Fruit fly (Drosophila melanogaster): ENCODE results near the gene ph-d.
A peak's percentile ranks its signal among the peaks of the same experiment; 100 is the strongest.

ph-d gene

dm6 chrX:2145690-2146470, 22.8 kb upstream of the ph-d start (continued):
- TF ChIP-seq ss (GFP tag; optimal IDR thresholded peaks at IDR 0.05) (peak; percentile 37 to 61), Met (GFP tag; optimal IDR thresholded peaks at IDR 0.05) (peak; percentile 64), Smox (GFP tag; optimal IDR thresholded peaks at IDR 0.05) (peak; percentile 66), CG11294 (GFP tag; IDR thresholded peaks at IDR 0.05) (no peak), svp (GFP tag) (peak; percentile 90), Ets96B (tag; optimal IDR thresholded peaks at IDR 0.05) (peak; percentile 30), Eip93F (GFP tag; optimal IDR thresholded peaks at IDR 0.05) (no peak), net (GFP tag; optimal IDR thresholded peaks at IDR 0.05) (peak; percentile 57), CG8119 (GFP tag; IDR thresholded peaks at IDR 0.05) (peak; percentile 60), CG6808 (GFP tag; optimal IDR thresholded peaks at IDR 0.05) (peak; percentile 32), CG3032 (tag; optimal IDR thresholded peaks at IDR 0.05) (peak; percentile 52), acj6 (GFP tag; optimal IDR thresholded peaks at IDR 0.05) (peak; percentile 62), CG8319 (GFP tag; optimal IDR thresholded peaks at IDR 0.05) (peak; percentile 54), Sox102F (GFP tag; optimal IDR thresholded peaks at IDR 0.05) (peak; percentile 65), CG6276 (GFP tag; optimal IDR thresholded peaks at IDR 0.05) (peak; percentile 10), Eip75B (GFP tag; optimal IDR thresholded peaks at IDR 0.05) (peak; percentile 66), Lpt (GFP tag; optimal IDR thresholded peaks at IDR 0.05) (no peak), CG6854 (GFP tag; optimal IDR thresholded peaks at IDR 0.05) (no peak), eg (GFP tag; IDR thresholded peaks at IDR 0.05) (peak; percentile 47; the same call in 2 of the 3 replicates), CG32006 (GFP tag; optimal IDR thresholded peaks at IDR 0.05) (peak; percentile 67), CG11902 (GFP tag; optimal IDR thresholded peaks at IDR 0.05) (peak; percentile 48), fkh (GFP tag; optimal IDR thresholded peaks at IDR 0.05) (peak; percentile 5), CG31627 (GFP tag; optimal IDR thresholded peaks at IDR 0.05) (peak; percentile 65), salr (GFP tag; optimal IDR thresholded peaks at IDR 0.05) (peak in 1 of 2 experiments; percentile 47), Sox15 (GFP tag; optimal IDR thresholded peaks at IDR 0.05) (peak; percentile 41), lz (GFP tag; optimal IDR thresholded peaks at IDR 0.05) (peak; percentile 73), CG34406 (GFP tag; optimal IDR thresholded peaks at IDR 0.05) (peak; percentile 6)

dm6 chrX:2145114-2145513, 22.0 kb upstream of the ph-d start, which contains the start of gene Pgd:
Gene Pgd, plus strand, starts transcription at chrX:2145136.
- TF ChIP-seq Sox14 (GFP tag; optimal IDR thresholded peaks at IDR 0.05) (peak; percentile 1), CG1621 (tag; optimal IDR thresholded peaks at IDR 0.05) (peak; percentile 44), net (GFP tag; optimal IDR thresholded peaks at IDR 0.05) (no peak), ss (GFP tag; optimal IDR thresholded peaks at IDR 0.05) (peak in 1 of 2 experiments; percentile 28), CG32006 (GFP tag; optimal IDR thresholded peaks at IDR 0.05) (no peak), Ets96B (tag; optimal IDR thresholded peaks at IDR 0.05) (no peak), CG8119 (GFP tag; IDR thresholded peaks at IDR 0.05) (0 out of 3 replicates have a peak, but pooled peaks have one; percentile 13), CG3032 (tag; optimal IDR thresholded peaks at IDR 0.05) (no peak), CG6792 (GFP tag; optimal IDR thresholded peaks at IDR 0.05) (no peak), dsx (GFP tag; optimal IDR thresholded peaks at IDR 0.05; ENCODE audit: poor library complexity, severe bottlenecking) (peak; percentile 59), CG6163 (GFP tag; IDR thresholded peaks at IDR 0.05) (no peak), CG15336 (GFP tag; IDR thresholded peaks at IDR 0.05) (peak; percentile 34; the same call in 1 of the 2 replicates), eg (GFP tag; IDR thresholded peaks at IDR 0.05) (peak; percentile 36; the same call in 2 of the 3 replicates), dac (GFP tag; optimal IDR thresholded peaks at IDR 0.05) (no peak)

DNA sequence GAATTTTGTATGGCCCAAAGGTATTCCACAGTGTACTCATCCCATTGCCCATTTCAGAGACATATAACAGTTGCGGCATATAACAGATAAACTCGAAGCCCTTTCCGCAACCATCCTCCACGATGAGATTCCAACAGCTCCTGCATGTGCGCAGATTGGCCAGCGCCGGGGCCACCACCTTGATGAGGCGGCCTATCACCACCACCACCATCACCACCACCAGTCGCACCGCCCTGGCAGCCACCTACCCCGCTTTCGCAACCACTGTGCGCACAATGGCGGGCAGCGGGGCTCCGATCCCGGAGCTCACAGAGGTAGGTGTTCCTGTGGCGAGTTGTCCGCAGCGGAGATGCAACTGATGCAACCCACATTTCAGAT, 19.8 kb upstream of the ph-d start:
- TF ChIP-seq eg (GFP tag; IDR thresholded peaks at IDR 0.05): no peak
- no peak for TF ChIP-seq Hr38 (GFP tag; optimal IDR thresholded peaks at IDR 0.05)
- no peak for TF ChIP-seq Ets21C (GFP tag; optimal IDR thresholded peaks at IDR 0.05)
- TF ChIP-seq svp (GFP tag): peak; percentile 7

All from whole organism, prepupa.